Worm (Caenorhabditis elegans) whole organism, L4/young adult: ENCODE results near the gene M03F4.6.

Source experiments
- W03F9.2 ChIP-seq: fragments of 150-350 bp; optimal IDR thresholded peaks from 2 replicates; lab custom pipeline; 2014; ENCODE audit warnings: missing biosample characterization, missing genetic modification characterization
- dao-5 ChIP-seq: sonication (generic microtip); optimal IDR thresholded peaks from 2 replicates; lab custom pipeline; 2016; ENCODE audit warnings: missing genotype, missing genetic modification characterization, moderate library complexity, missing compliant biosample characterization
- him-1 ChIP-seq: sonication (generic microtip); optimal IDR thresholded peaks from 2 replicates; lab custom pipeline; 2016; ENCODE audit warnings: missing genotype, missing genetic modification reagents, missing genetic modification characterization, missing compliant biosample characterization

- no peak for TF ChIP-seq dao-5 (tag; lab: Kevin White, UChicago)
- no peak for TF ChIP-seq W03F9.2 (tag; lab: Kevin White, UChicago)
- no peak for TF ChIP-seq him-1 (tag; lab: Kevin White, UChicago)
Measured at ce11 chrX:4997548-4998087, 28.5 kb upstream of the M03F4.6 start, which contains the start of gene ZC8.6.
